Fruit fly (Drosophila melanogaster) whole organism, embryonic: ENCODE measurements around the gene TfAP-2.

Experiments used
- ATbp ChIP-seq: fragments of 200-800 bp; sonication (Bioruptor generic); optimal IDR thresholded peaks from 2 replicates; lab custom pipeline; 2017; ENCODE audit warnings: missing biosample characterization, mild to moderate bottlenecking, missing genetic modification characterization, missing genetic modification reagents
- Antp ChIP-seq: fragments of 200-800 bp; sonication (Bioruptor generic); optimal IDR thresholded peaks from 3 replicates; lab custom pipeline; 2016; ENCODE audit warnings: missing biosample characterization, missing genetic modification characterization
- B-H2 ChIP-seq: fragments of 200-800 bp; sonication (Bioruptor generic); optimal IDR thresholded peaks from 2 replicates; lab custom pipeline; 2018; ENCODE audit warnings: missing biosample characterization, mild to moderate bottlenecking, missing genetic modification characterization
- CG10209 ChIP-seq: fragments of 200-800 bp; sonication (Bioruptor generic); optimal IDR thresholded peaks from 3 replicates; lab custom pipeline; 2017; ENCODE audit warnings: missing biosample characterization, mild to moderate bottlenecking, missing genetic modification characterization, missing genetic modification reagents
- CG10565 ChIP-seq: fragments of 200-800 bp; sonication (Bioruptor generic); optimal IDR thresholded peaks from 3 replicates; lab custom pipeline; 2016; ENCODE audit warnings: missing biosample characterization, mild to moderate bottlenecking, missing genetic modification characterization
- CG12391 ChIP-seq: fragments of 200-800 bp; sonication (Bioruptor generic); optimal IDR thresholded peaks from 3 replicates; lab custom pipeline; 2018; ENCODE audit warnings: missing biosample characterization, mild to moderate bottlenecking, missing genetic modification characterization, moderate library complexity
- CG13775 ChIP-seq: fragments of 200-800 bp; sonication (Bioruptor generic); optimal IDR thresholded peaks from 3 replicates; lab custom pipeline; 2017; ENCODE audit warnings: missing biosample characterization, mild to moderate bottlenecking, missing genetic modification characterization
- CG15011 ChIP-seq: fragments of 200-800 bp; sonication (Bioruptor generic); optimal IDR thresholded peaks from 3 replicates; lab custom pipeline; 2018; ENCODE audit warnings: missing biosample characterization, mild to moderate bottlenecking, missing genetic modification characterization
- CG15514 ChIP-seq: fragments of 200-800 bp; sonication (Bioruptor generic); optimal IDR thresholded peaks from 3 replicates; lab custom pipeline; 2017; ENCODE audit warnings: missing biosample characterization, missing genetic modification characterization, mild to moderate bottlenecking, moderate library complexity, missing genetic modification reagents
- CG2202 ChIP-seq: fragments of 200-800 bp; sonication (Bioruptor generic); optimal IDR thresholded peaks from 2 replicates; lab custom pipeline; 2018; ENCODE audit warnings: missing biosample characterization, mild to moderate bottlenecking, missing genetic modification characterization
- CG3065 ChIP-seq: fragments of 200-800 bp; sonication (Bioruptor generic); optimal IDR thresholded peaks from 2 replicates; lab custom pipeline; 2016; ENCODE audit warnings: missing biosample characterization, missing genetic modification characterization
- CG32772 ChIP-seq: fragments of 200-800 bp; sonication (Bioruptor generic); IDR thresholded peaks from 2 replicates; pipeline ENCODE4 v1.3.6; 2022; ENCODE audit warnings: missing biosample characterization, missing genetic modification characterization
- CG34224 ChIP-seq: fragments of 200-800 bp; sonication (Bioruptor generic); IDR thresholded peaks from 3 replicates; pipeline ENCODE4 v1.3.6; 2022; ENCODE audit warnings: missing biosample characterization, missing genetic modification characterization; ENCODE audit not compliant: partially characterized antibody
- CG6175 ChIP-seq: fragments of 200-800 bp; sonication (Bioruptor generic); IDR thresholded peaks from 3 replicates; pipeline ENCODE4 v1.3.6; 2022; ENCODE audit warnings: missing biosample characterization, missing genetic modification characterization
- CG6813 ChIP-seq: fragments of 200-800 bp; sonication (Bioruptor generic); optimal IDR thresholded peaks from 2 replicates; lab custom pipeline; 2017; ENCODE audit warnings: missing biosample characterization, missing genetic modification characterization, mild to moderate bottlenecking, moderate library complexity, missing genetic modification reagents
- CG7786 ChIP-seq: fragments of 200-800 bp; sonication (Bioruptor generic); optimal IDR thresholded peaks from 2 replicates; lab custom pipeline; 2016; ENCODE audit warnings: missing biosample characterization, missing genetic modification characterization
- CG7963 ChIP-seq: fragments of 200-800 bp; sonication (Bioruptor generic); IDR thresholded peaks from 3 replicates; pipeline ENCODE4 v1.3.6; 2022; ENCODE audit warnings: missing biosample characterization, missing genetic modification characterization; ENCODE audit not compliant: partially characterized antibody
- CG8281 ChIP-seq: fragments of 200-800 bp; sonication (Bioruptor generic); optimal IDR thresholded peaks from 2 replicates; lab custom pipeline; 2018; ENCODE audit warnings: missing biosample characterization, mild to moderate bottlenecking, missing genetic modification characterization, moderate library complexity
- CG8388 ChIP-seq: fragments of 200-800 bp; sonication (Bioruptor generic); optimal IDR thresholded peaks from 2 replicates; lab custom pipeline; 2019; ENCODE audit warnings: missing biosample characterization, mild to moderate bottlenecking, missing genetic modification characterization, moderate library complexity
- CG8478 ChIP-seq: fragments of >200 bp; optimal IDR thresholded peaks from 2 replicates; lab custom pipeline; 2018
- CG9437 ChIP-seq: fragments of 200-800 bp; sonication (Bioruptor generic); optimal IDR thresholded peaks from 2 replicates; lab custom pipeline; 2018; ENCODE audit warnings: missing biosample characterization, mild to moderate bottlenecking, missing genetic modification characterization
- Camta ChIP-seq: fragments of 200-800 bp; sonication (Bioruptor generic); optimal IDR thresholded peaks from 2 replicates; lab custom pipeline; 2016; ENCODE audit warnings: missing biosample characterization, missing genetic modification characterization
- D19A ChIP-seq: fragments of 200-800 bp; optimal IDR thresholded peaks from 3 replicates; lab custom pipeline; 2019; ENCODE audit warnings: missing biosample characterization, mild to moderate bottlenecking, missing genetic modification characterization, moderate library complexity
- Dip3 ChIP-seq: fragments of 200-800 bp; sonication (Bioruptor generic); optimal IDR thresholded peaks from 3 replicates; lab custom pipeline; 2016; ENCODE audit warnings: missing biosample characterization, missing genetic modification characterization
- Drgx ChIP-seq: fragments of 200-800 bp; sonication (Bioruptor generic); IDR thresholded peaks from 2 replicates; pipeline ENCODE4 v1.3.6; 2022; ENCODE audit warnings: missing biosample characterization, missing genetic modification characterization
- GATAe ChIP-seq: fragments of 200-800 bp; sonication (Bioruptor generic); conservative IDR thresholded peaks from 2 replicates; pipeline ENCODE4 v1.3.6; 2022; ENCODE audit warnings: missing biosample characterization, missing genetic modification characterization
- Gug ChIP-seq: fragments of 200-800 bp; sonication (Bioruptor generic); IDR thresholded peaks from 4 replicates; pipeline ENCODE4 v1.3.6; 2022; ENCODE audit warnings: missing biosample characterization, missing genetic modification characterization
- HLH4C ChIP-seq: fragments of 200-800 bp; sonication (Bioruptor generic); IDR thresholded peaks from 3 replicates; pipeline ENCODE4 v1.3.6; 2022; ENCODE audit warnings: missing biosample characterization, missing genetic modification characterization; ENCODE audit not compliant: partially characterized antibody
- Hand ChIP-seq: fragments of 200-800 bp; sonication (Bioruptor generic); optimal IDR thresholded peaks from 2 replicates; lab custom pipeline; 2017; ENCODE audit warnings: mild to moderate bottlenecking, missing biosample characterization, missing genetic modification reagents, missing genetic modification characterization
- NC2β ChIP-seq: fragments of 200-800 bp; sonication (Bioruptor generic); optimal IDR thresholded peaks from 2 replicates; lab custom pipeline; 2016; ENCODE audit warnings: missing biosample characterization, missing genetic modification characterization
- Opbp ChIP-seq: fragments of 200-800 bp; sonication (Bioruptor generic); IDR thresholded peaks from 3 replicates; pipeline ENCODE4 v1.3.6; 2022; ENCODE audit warnings: missing biosample characterization, missing genetic modification characterization; ENCODE audit not compliant: partially characterized antibody
- Ssrp ChIP-seq: fragments of 200-800 bp; sonication (Bioruptor generic); optimal IDR thresholded peaks from 2 replicates; lab custom pipeline; 2018; ENCODE audit warnings: missing biosample characterization, mild to moderate bottlenecking, missing genetic modification characterization, moderate library complexity
- ato ChIP-seq: fragments of 200-800 bp; sonication (Bioruptor generic); IDR thresholded peaks from 2 replicates; pipeline ENCODE4 v1.3.6; 2022; ENCODE audit warnings: missing biosample characterization, missing genetic modification characterization; ENCODE audit not compliant: partially characterized antibody
- chn ChIP-seq: fragments of 200-800 bp; sonication (Bioruptor generic); optimal IDR thresholded peaks from 2 replicates; lab custom pipeline; 2016; ENCODE audit warnings: missing biosample characterization, missing genetic modification characterization
- her ChIP-seq: fragments of 200-800 bp; sonication (Bioruptor generic); optimal IDR thresholded peaks from 2 replicates; lab custom pipeline; 2016; ENCODE audit warnings: missing biosample characterization, missing genetic modification characterization
- klu ChIP-seq: fragments of 200-800 bp; sonication (Bioruptor generic); IDR thresholded peaks from 2 replicates; pipeline ENCODE4 v1.3.6; 2022; ENCODE audit warnings: missing biosample characterization, missing genetic modification characterization
- lmd ChIP-seq: fragments of 200-800 bp; sonication (Bioruptor generic); IDR thresholded peaks from 2 replicates; pipeline ENCODE4 v1.3.6; 2022; ENCODE audit warnings: missing biosample characterization, missing genetic modification characterization
- mld ChIP-seq: fragments of 200-800 bp; sonication (Bioruptor generic); IDR thresholded peaks from 3 replicates; pipeline ENCODE4 v1.3.6; 2022; ENCODE audit warnings: missing biosample characterization, missing genetic modification characterization; ENCODE audit not compliant: partially characterized antibody
- odd ChIP-seq: fragments of 200-800 bp; sonication (Bioruptor generic); optimal IDR thresholded peaks from 2 replicates; lab custom pipeline; 2017; ENCODE audit warnings: missing biosample characterization, mild to moderate bottlenecking, missing genetic modification characterization
- run ChIP-seq: fragments of 200-800 bp; sonication (Bioruptor generic); optimal IDR thresholded peaks from 3 replicates; lab custom pipeline; 2018; ENCODE audit warnings: missing biosample characterization, mild to moderate bottlenecking, missing genetic modification characterization
- tgo ChIP-seq: fragments of 200-800 bp; sonication (Bioruptor generic); IDR thresholded peaks from 3 replicates; pipeline ENCODE4 v1.3.6; 2022; ENCODE audit warnings: missing biosample characterization, missing genetic modification characterization
- tup ChIP-seq: fragments of 200-800 bp; sonication (Bioruptor generic); optimal IDR thresholded peaks from 2 replicates; lab custom pipeline; 2016; ENCODE audit warnings: missing biosample characterization, mild to moderate bottlenecking, missing genetic modification characterization, moderate library complexity
- usp ChIP-seq: fragments of >200 bp; optimal IDR thresholded peaks from 2 replicates; lab custom pipeline; 2017; ENCODE audit warnings: missing biosample characterization, missing genetic modification characterization
- wdn ChIP-seq: fragments of 200-800 bp; sonication (Bioruptor generic); IDR thresholded peaks from 2 replicates; pipeline ENCODE4 v1.3.6; 2022; ENCODE audit warnings: missing biosample characterization, missing genetic modification characterization
- zen2 ChIP-seq: fragments of 200-800 bp; sonication (Bioruptor generic); IDR thresholded peaks from 3 replicates; pipeline ENCODE4 v1.3.6; 2022; ENCODE audit warnings: missing biosample characterization, missing genetic modification characterization; ENCODE audit not compliant: partially characterized antibody

Gene TfAP-2

dm6 chr3L:21536857-21537256, 49.8 kb upstream of the TfAP-2 start, which contains the start of gene Rpn10 (continued):
- TF ChIP-seq CG10209 (GFP tag; lab: Kevin White, UChicago) (no peak), CG8388 (peak; percentile 40), D19A (tag; lab: Kevin White, UChicago) (peak; percentile 43), run (tag; lab: Kevin White, UChicago) (no peak), CG7963 (GFP tag; lab: Robert Waterston, UW) (peak; percentile 93), CG2202 (tag; lab: Kevin White, UChicago) (no peak), B-H2 (GFP tag; lab: Kevin White, UChicago) (peak; percentile 46), CG34224 (GFP tag; lab: Robert Waterston, UW) (peak; percentile 98), chn (GFP tag; lab: Kevin White, UChicago) (peak; percentile 40), mld (GFP tag; lab: Robert Waterston, UW) (peak; percentile 93), wdn (GFP tag; lab: Robert Waterston, UW) (no peak), tgo (GFP tag; lab: Robert Waterston, UW) (no peak), zen2 (GFP tag; lab: Robert Waterston, UW) (peak; percentile 96), Hand (GFP tag; lab: Kevin White, UChicago) (no peak), CG6813 (GFP tag; lab: Kevin White, UChicago) (no peak), CG12391 (tag; lab: Kevin White, UChicago) (peak; percentile 57), CG15011 (GFP tag; lab: Kevin White, UChicago) (no peak), ato (GFP tag; lab: Robert Waterston, UW) (peak; percentile 97)

DNA sequence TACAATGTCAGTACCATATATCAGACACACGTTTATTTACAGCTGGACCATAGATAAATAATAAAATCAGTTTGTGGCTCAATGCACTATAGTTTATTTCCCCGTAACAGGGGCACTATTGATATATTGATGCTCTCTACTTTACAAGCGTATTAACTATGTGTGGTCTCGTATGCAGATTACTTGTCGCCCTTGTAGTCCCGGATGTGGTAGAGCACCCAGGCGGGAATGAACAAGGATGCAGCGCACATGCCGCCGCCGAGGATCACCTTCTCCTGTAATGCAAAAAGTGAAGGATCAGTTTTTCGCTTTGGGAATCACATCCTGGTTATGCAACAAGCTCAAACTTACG, 47.8 kb upstream of the TfAP-2 start:
- TF ChIP-seq Antp (GFP tag; lab: Kevin White, UChicago) (no peak), CG32772 (GFP tag; lab: Robert Waterston, UW) (no peak), Dip3 (no peak), Ssrp (tag; lab: Kevin White, UChicago) (no peak), Drgx (GFP tag; lab: Robert Waterston, UW) (no peak), CG8281 (tag; lab: Kevin White, UChicago) (peak; percentile 90), CG13775 (GFP tag; lab: Kevin White, UChicago) (no peak)
- TF ChIP-seq, all 482 proteins: peak for 1

dm6 chr3L:21539245-21540196, 47.1 kb upstream of the TfAP-2 start, which contains the start of the genes COX8 and VhaM9.7-b:
COX8 (minus strand) TSS chr3L:21539447.
VhaM9.7-b (plus strand) TSS chr3L:21539862.
- TF ChIP-seq CG6175 (GFP tag; lab: Robert Waterston, UW) (no peak), GATAe (GFP tag; lab: Robert Waterston, UW) (no peak), CG10565 (GFP tag; lab: Kevin White, UChicago) (no peak), tup (no peak), Gug (GFP tag; lab: Robert Waterston, UW) (peak; percentile 58; the same call in 2 of the 4 replicates), CG8388 (no peak), CG7786 (GFP tag; lab: Kevin White, UChicago) (peak; percentile 30), Opbp (peak; percentile 60), NC2β (GFP tag; lab: Kevin White, UChicago) (peak; percentile 24), CG8478 (no peak), lmd (GFP tag; lab: Robert Waterston, UW) (peak; percentile 62; the same call in 1 of the 2 replicates), CG9437 (peak; percentile 61), CG15514 (GFP tag; lab: Kevin White, UChicago) (no peak), HLH4C (GFP tag; lab: Robert Waterston, UW) (peak; percentile 60; the same call in 2 of the 3 replicates), Camta (GFP tag; lab: Kevin White, UChicago) (peak; percentile 36), her (GFP tag; lab: Kevin White, UChicago) (no peak), CG3065 (GFP tag; lab: Kevin White, UChicago) (no peak), usp (no peak), ATbp (GFP tag; lab: Kevin White, UChicago) (no peak), odd (no peak), klu (GFP tag; lab: Robert Waterston, UW) (peak; percentile 58; the same call in 1 of the 2 replicates)
